Fruit fly (Drosophila melanogaster) whole organism, embryonic: Measurements from ENCODE around the gene Dh31.

Experiments used
- Atf3 ChIP-seq: fragments of 200-800 bp; sonication (Bioruptor generic); optimal IDR thresholded peaks from 3 replicates; lab custom pipeline; 2016; ENCODE audit warnings: missing biosample characterization, missing genetic modification characterization
- B-H2 ChIP-seq: fragments of 200-800 bp; sonication (Bioruptor generic); optimal IDR thresholded peaks from 2 replicates; lab custom pipeline; 2018; ENCODE audit warnings: missing biosample characterization, mild to moderate bottlenecking, missing genetic modification characterization
- Blimp-1 ChIP-seq: fragments of 200-800 bp; sonication (Bioruptor generic); optimal IDR thresholded peaks from 3 replicates; lab custom pipeline; 2018; ENCODE audit warnings: missing biosample characterization, missing genetic modification characterization, mild to moderate bottlenecking, moderate library complexity, missing genetic modification reagents
- CG10209 ChIP-seq: fragments of 200-800 bp; sonication (Bioruptor generic); optimal IDR thresholded peaks from 3 replicates; lab custom pipeline; 2017; ENCODE audit warnings: missing biosample characterization, mild to moderate bottlenecking, missing genetic modification characterization, missing genetic modification reagents
- CG11456 ChIP-seq: fragments of 200-800 bp; sonication (Bioruptor generic); IDR thresholded peaks from 3 replicates; pipeline ENCODE4 v1.3.6; 2022; ENCODE audit warnings: missing biosample characterization, missing genetic modification characterization
- CG12391 ChIP-seq: fragments of 200-800 bp; sonication (Bioruptor generic); optimal IDR thresholded peaks from 3 replicates; lab custom pipeline; 2018; ENCODE audit warnings: missing biosample characterization, mild to moderate bottlenecking, missing genetic modification characterization, moderate library complexity
- CG12659 ChIP-seq: fragments of 200-800 bp; sonication (Bioruptor generic); optimal IDR thresholded peaks from 3 replicates; lab custom pipeline; 2017; ENCODE audit warnings: mild to moderate bottlenecking, missing biosample characterization, missing genetic modification reagents, missing genetic modification characterization
- CG13424 ChIP-seq: fragments of 200-800 bp; sonication (Bioruptor generic); optimal IDR thresholded peaks from 2 replicates; lab custom pipeline; 2019; ENCODE audit warnings: missing biosample characterization, mild to moderate bottlenecking, missing genetic modification characterization, moderate library complexity
- CG13624 ChIP-seq: fragments of 200-800 bp; sonication (Bioruptor generic); optimal IDR thresholded peaks from 2 replicates; lab custom pipeline; 2016; ENCODE audit warnings: missing biosample characterization, missing genetic modification characterization
- CG13775 ChIP-seq: fragments of 200-800 bp; sonication (Bioruptor generic); optimal IDR thresholded peaks from 3 replicates; lab custom pipeline; 2017; ENCODE audit warnings: missing biosample characterization, mild to moderate bottlenecking, missing genetic modification characterization
- CG1529 ChIP-seq: fragments of 200-800 bp; sonication (Bioruptor generic); optimal IDR thresholded peaks from 3 replicates; lab custom pipeline; 2018; ENCODE audit warnings: missing biosample characterization, missing genetic modification characterization
- CG15601 ChIP-seq: fragments of 200-800 bp; sonication (Bioruptor generic); optimal IDR thresholded peaks from 3 replicates; lab custom pipeline; 2019; ENCODE audit warnings: missing biosample characterization, mild to moderate bottlenecking, missing genetic modification characterization, moderate library complexity
- CG1602 ChIP-seq: fragments of 200-800 bp; sonication (Bioruptor generic); optimal IDR thresholded peaks from 3 replicates; lab custom pipeline; 2016; ENCODE audit warnings: missing biosample characterization, missing genetic modification characterization
- CG16779 ChIP-seq: fragments of 200-800 bp; sonication (Bioruptor generic); IDR thresholded peaks from 2 replicates; pipeline ENCODE4 v1.3.6; 2022; ENCODE audit warnings: missing biosample characterization, missing genetic modification characterization
- CG17912 ChIP-seq: fragments of 200-800 bp; sonication (Bioruptor generic); optimal IDR thresholded peaks from 2 replicates; lab custom pipeline; 2018; ENCODE audit warnings: missing biosample characterization, mild to moderate bottlenecking, missing genetic modification characterization
- CG18011 ChIP-seq: fragments of 200-800 bp; sonication (Bioruptor generic); optimal IDR thresholded peaks from 2 replicates; lab custom pipeline; 2017; ENCODE audit warnings: missing biosample characterization, missing genetic modification characterization, mild to moderate bottlenecking, moderate library complexity, missing genotype
- CG2116 ChIP-seq: fragments of 200-800 bp; sonication (Bioruptor generic); optimal IDR thresholded peaks from 3 replicates; lab custom pipeline; 2018; ENCODE audit warnings: missing biosample characterization, mild to moderate bottlenecking, missing genetic modification characterization
- CG2199 ChIP-seq: fragments of 200-800 bp; sonication (Bioruptor generic); IDR thresholded peaks from 3 replicates; pipeline ENCODE4 v1.3.6; 2022; ENCODE audit warnings: missing biosample characterization, missing genetic modification characterization
- CG7963 ChIP-seq: fragments of 200-800 bp; sonication (Bioruptor generic); IDR thresholded peaks from 3 replicates; pipeline ENCODE4 v1.3.6; 2022; ENCODE audit warnings: missing biosample characterization, missing genetic modification characterization; ENCODE audit not compliant: partially characterized antibody
- CG7987 ChIP-seq: fragments of 200-800 bp; sonication (Bioruptor generic); optimal IDR thresholded peaks from 2 replicates; lab custom pipeline; 2018; ENCODE audit warnings: missing biosample characterization, mild to moderate bottlenecking, missing genetic modification characterization, moderate library complexity
- CG8765 ChIP-seq: fragments of 200-800 bp; sonication (Bioruptor generic); IDR thresholded peaks from 2 replicates; pipeline ENCODE4 v1.3.6; 2022; ENCODE audit warnings: missing biosample characterization, missing genetic modification characterization
- D19A ChIP-seq: fragments of 200-800 bp; optimal IDR thresholded peaks from 3 replicates; lab custom pipeline; 2019; ENCODE audit warnings: missing biosample characterization, mild to moderate bottlenecking, missing genetic modification characterization, moderate library complexity
- E2f2 ChIP-seq: fragments of 200-800 bp; sonication (Bioruptor generic); IDR thresholded peaks from 2 replicates; pipeline ENCODE4 v1.3.6; 2022; ENCODE audit warnings: missing biosample characterization, missing genetic modification characterization
- Eip74EF ChIP-seq, 2 experiments: fragments of 200-800 bp in 1 of 2; fragments of >200 bp in 1 of 2; sonication (Bioruptor generic) in 1 of 2; optimal IDR thresholded peaks; 2 replicates each; lab custom pipeline; 2017 to 2019; ENCODE audit warnings: missing biosample characterization in 2 of 2, missing genetic modification characterization in 2 of 2, mild to moderate bottlenecking in 1 of 2, moderate library complexity in 1 of 2
- GATAe ChIP-seq: fragments of 200-800 bp; sonication (Bioruptor generic); conservative IDR thresholded peaks from 2 replicates; pipeline ENCODE4 v1.3.6; 2022; ENCODE audit warnings: missing biosample characterization, missing genetic modification characterization
- Hmr ChIP-seq: fragments of 200-800 bp; sonication (Bioruptor generic); optimal IDR thresholded peaks from 3 replicates; lab custom pipeline; 2017; ENCODE audit warnings: mild to moderate bottlenecking, missing biosample characterization, missing genetic modification reagents, missing genetic modification characterization
- Hr39 ChIP-seq: fragments of >200 bp; optimal IDR thresholded peaks from 2 replicates; lab custom pipeline; 2017
- Lhr ChIP-seq: fragments of 200-800 bp; sonication (Bioruptor generic); optimal IDR thresholded peaks from 3 replicates; lab custom pipeline; 2017; ENCODE audit warnings: mild to moderate bottlenecking, missing biosample characterization, missing genetic modification reagents, missing genetic modification characterization
- Pdp1 ChIP-seq, 2 experiments: fragments of 200-800 bp; sonication (Bioruptor generic); optimal IDR thresholded peaks; 3 replicates each; lab custom pipeline; 2016; ENCODE audit warnings: missing biosample characterization in 2 of 2, missing genetic modification characterization in 2 of 2, mild to moderate bottlenecking in 1 of 2, moderate library complexity in 1 of 2
- Ptx1 ChIP-seq: fragments of 200-800 bp; sonication (Bioruptor generic); IDR thresholded peaks from 2 replicates; pipeline ENCODE4 v1.3.6; 2022; ENCODE audit warnings: missing biosample characterization, missing genetic modification characterization
- Rx ChIP-seq: fragments of 200-800 bp; sonication (Bioruptor generic); IDR thresholded peaks from 2 replicates; pipeline ENCODE4 v1.3.6; 2022; ENCODE audit warnings: missing biosample characterization, missing genetic modification characterization
- TFAM ChIP-seq: fragments of 200-800 bp; sonication (Bioruptor generic); optimal IDR thresholded peaks from 2 replicates; lab custom pipeline; 2017; ENCODE audit warnings: missing biosample characterization, missing genetic modification characterization, inconsistent platforms
- Xbp1 ChIP-seq: fragments of 200-800 bp; sonication (Bioruptor generic); optimal IDR thresholded peaks from 3 replicates; lab custom pipeline; 2016; ENCODE audit warnings: missing biosample characterization, mild to moderate bottlenecking, missing genetic modification characterization
- YL-1 ChIP-seq: fragments of 200-800 bp; sonication (Bioruptor generic); optimal IDR thresholded peaks from 3 replicates; lab custom pipeline; 2017; ENCODE audit warnings: missing biosample characterization, mild to moderate bottlenecking, missing genetic modification characterization
- ap ChIP-seq: fragments of 200-800 bp; sonication (Bioruptor generic); IDR thresholded peaks from 2 replicates; pipeline ENCODE4 v1.3.6; 2022; ENCODE audit warnings: missing biosample characterization, missing genetic modification characterization
- ara ChIP-seq: fragments of 200-800 bp; sonication (Bioruptor generic); IDR thresholded peaks from 2 replicates; pipeline ENCODE4 v1.3.6; 2022; ENCODE audit warnings: missing biosample characterization, missing genetic modification characterization
- btn ChIP-seq: fragments of 200-800 bp; sonication (Bioruptor generic); optimal IDR thresholded peaks from 2 replicates; lab custom pipeline; 2016; ENCODE audit warnings: missing biosample characterization, missing genetic modification characterization
- cato ChIP-seq: fragments of 200-800 bp; sonication (Bioruptor generic); optimal IDR thresholded peaks from 2 replicates; lab custom pipeline; 2016; ENCODE audit warnings: missing biosample characterization, missing genetic modification characterization, borderline replicate concordance
- caup ChIP-seq: fragments of 200-800 bp; sonication (Bioruptor generic); optimal IDR thresholded peaks from 3 replicates; lab custom pipeline; 2017; ENCODE audit warnings: missing biosample characterization, mild to moderate bottlenecking, missing genetic modification characterization, moderate library complexity; ENCODE audit not compliant: severe bottlenecking
- crol ChIP-seq: fragments of 200-800 bp; sonication (Bioruptor generic); IDR thresholded peaks from 2 replicates; pipeline ENCODE4 v1.3.6; 2022; ENCODE audit warnings: missing biosample characterization, missing genetic modification characterization
- dan ChIP-seq: fragments of 200-800 bp; sonication (Bioruptor generic); IDR thresholded peaks from 2 replicates; pipeline ENCODE4 v1.3.6; 2022; ENCODE audit warnings: missing biosample characterization, missing genetic modification characterization
- lilli ChIP-seq: fragments of 200-800 bp; sonication (Bioruptor generic); optimal IDR thresholded peaks from 3 replicates; lab custom pipeline; 2016; ENCODE audit warnings: missing biosample characterization, missing genetic modification characterization
- org-1 ChIP-seq: fragments of 200-800 bp; sonication (Bioruptor generic); optimal IDR thresholded peaks from 2 replicates; lab custom pipeline; 2017; ENCODE audit warnings: missing biosample characterization, missing genetic modification characterization
- ranshi ChIP-seq: fragments of 200-800 bp; sonication (Bioruptor generic); IDR thresholded peaks from 2 replicates; pipeline ENCODE4 v1.3.6; 2022; ENCODE audit warnings: missing biosample characterization, missing genetic modification characterization
- shn ChIP-seq: fragments of 200-800 bp; sonication (Bioruptor generic); optimal IDR thresholded peaks from 3 replicates; lab custom pipeline; 2016; ENCODE audit warnings: missing biosample characterization, missing genetic modification characterization
- so ChIP-seq: fragments of 200-800 bp; sonication (Bioruptor generic); IDR thresholded peaks from 3 replicates; pipeline ENCODE4 v1.3.6; 2022; ENCODE audit warnings: missing biosample characterization, missing genetic modification characterization
- ssp ChIP-seq: fragments of 200-800 bp; sonication (Bioruptor generic); IDR thresholded peaks from 2 replicates; pipeline ENCODE4 v1.3.6; 2022; ENCODE audit warnings: missing biosample characterization, missing genetic modification characterization
- tll ChIP-seq, 2 experiments: fragments of 200-800 bp in 1 of 2; fragments of >200 bp in 1 of 2; sonication (Bioruptor generic) in 1 of 2; optimal IDR thresholded peaks; 2 replicates each; lab custom pipeline; 2017 to 2019; ENCODE audit warnings: missing biosample characterization in 2 of 2, missing genetic modification characterization in 2 of 2, mild to moderate bottlenecking in 1 of 2, moderate library complexity in 1 of 2
- ttk ChIP-seq: fragments of 200-800 bp; sonication (Bioruptor generic); IDR thresholded peaks from 2 replicates; pipeline ENCODE4 v2.1.2; 2022; ENCODE audit warnings: missing biosample characterization, missing genetic modification characterization
- tx ChIP-seq: fragments of 200-800 bp; sonication (Bioruptor generic); optimal IDR thresholded peaks from 2 replicates; lab custom pipeline; 2016; ENCODE audit warnings: missing biosample characterization, missing genetic modification characterization
- yki ChIP-seq: fragments of >200 bp; optimal IDR thresholded peaks from 3 replicates; lab custom pipeline; 2018

Gene Dh31

dm6 chr2L:8528318-8528717 is 21.7 kb upstream of the Dh31 start, which contains the start of the genes lmgA and lmgB (continued):
- TF ChIP-seq CG7987 (GFP tag; lab: Kevin White, UChicago) (no peak), org-1 (no peak), CG18011 (GFP tag; lab: Kevin White, UChicago) (peak; percentile 35), CG13424 (tag; lab: Kevin White, UChicago) (peak; percentile 45), CG7963 (GFP tag; lab: Robert Waterston, UW) (peak; percentile 87), CG10209 (no peak), CG11456 (GFP tag; lab: Robert Waterston, UW) (peak; percentile 16; the same call in 1 of the 3 replicates), CG1602 (GFP tag; lab: Kevin White, UChicago) (peak; percentile 42), Rx (GFP tag; lab: Robert Waterston, UW) (no peak), B-H2 (GFP tag; lab: Kevin White, UChicago) (no peak), lilli (GFP tag; lab: Kevin White, UChicago) (peak; percentile 70), yki (lab: Kevin White, UChicago) (no peak), cato (GFP tag; lab: Kevin White, UChicago) (no peak), E2f2 (peak; percentile 91), tx (no peak), caup (GFP tag; lab: Kevin White, UChicago) (no peak), crol (GFP tag; lab: Robert Waterston, UW) (no peak), ttk (GFP tag; lab: Robert Waterston, UW) (no peak), CG17912 (GFP tag; lab: Kevin White, UChicago) (no peak), Hmr (GFP tag; lab: Kevin White, UChicago) (peak; percentile 32), D19A (peak; percentile 1), GATAe (no peak), btn (GFP tag; lab: Kevin White, UChicago) (no peak), CG12391 (tag; lab: Kevin White, UChicago) (peak; percentile 70), CG2116 (peak; percentile 95), TFAM (GFP tag; lab: Kevin White, UChicago) (no peak), CG15601 (tag; lab: Kevin White, UChicago) (peak; percentile 44), so (no peak), CG13775 (GFP tag; lab: Kevin White, UChicago) (peak; percentile 40), Pdp1 (GFP tag; optimal IDR thresholded peaks at IDR 0.05; lab: Kevin White, UChicago) (peak in 1 of 2 experiments; percentile 29), CG12659 (GFP tag; lab: Kevin White, UChicago) (peak; percentile 66), Xbp1 (GFP tag; lab: Kevin White, UChicago) (peak; percentile 72), CG2199 (GFP tag; lab: Robert Waterston, UW) (no peak; the same call in 2 of the 3 replicates), CG1529 (GFP tag; lab: Kevin White, UChicago) (no peak), shn (GFP tag; lab: Kevin White, UChicago) (peak; percentile 16), tll (GFP tag; optimal IDR thresholded peaks at IDR 0.05; lab: Kevin White, UChicago) (no peak), Eip74EF (GFP tag; optimal IDR thresholded peaks at IDR 0.05; lab: Kevin White, UChicago) (no peak), CG8765 (no peak), Lhr (GFP tag; lab: Kevin White, UChicago) (peak; percentile 44), ranshi (GFP tag; lab: Robert Waterston, UW) (no peak), CG16779 (GFP tag; lab: Robert Waterston, UW) (0 out of 2 replicates have a peak, but pooled peaks have one; percentile 19), Hr39 (lab: Kevin White, UChicago) (no peak), ssp (GFP tag; lab: Robert Waterston, UW) (no peak), ara (GFP tag; lab: Robert Waterston, UW) (no peak), Blimp-1 (peak; percentile 31), CG13624 (GFP tag; lab: Kevin White, UChicago) (no peak), Ptx1 (GFP tag; lab: Robert Waterston, UW) (peak; percentile 65), Atf3 (GFP tag; lab: Kevin White, UChicago) (no peak), YL-1 (GFP tag; lab: Kevin White, UChicago) (peak; percentile 52), ap (no peak), dan (GFP tag; lab: Robert Waterston, UW) (no peak)
